Fruit fly (Drosophila melanogaster): ENCODE data around the gene CG32024.

CG32024 gene

dm6 chr3L:8823730-8824374 is 16.5 kb downstream of the CG32024 start:
- peak; percentile 20 for TF ChIP-seq CG5245 (GFP tag; optimal IDR thresholded peaks at IDR 0.05)
- no peak for TF ChIP-seq gsb (GFP tag; IDR thresholded peaks at IDR 0.05)
- peak; percentile 79 for TF ChIP-seq CG10979 (tag; optimal IDR thresholded peaks at IDR 0.05)
- TF ChIP-seq Asciz (GFP tag; optimal IDR thresholded peaks at IDR 0.05), result peak; percentile 8
- peak in 1 of 2 experiments; percentile 37 for TF ChIP-seq Pdp1 (GFP tag; optimal IDR thresholded peaks at IDR 0.05)
- no peak for TF ChIP-seq CG1233 (GFP tag; optimal IDR thresholded peaks at IDR 0.05)
- no peak for TF ChIP-seq ATbp (GFP tag; optimal IDR thresholded peaks at IDR 0.05)
- TF ChIP-seq CG1024 (GFP tag; IDR thresholded peaks at IDR 0.05), result 0 out of 2 replicates have a peak, but pooled peaks have one; percentile 18
- TF ChIP-seq Ada2b (GFP tag; IDR thresholded peaks at IDR 0.05), result peak; percentile 53; the same call in 1 of the 2 replicates
- TF ChIP-seq CG18011 (GFP tag; optimal IDR thresholded peaks at IDR 0.05), result no peak
- peak; percentile 46 for TF ChIP-seq CG13775 (GFP tag; optimal IDR thresholded peaks at IDR 0.05)
- no peak for TF ChIP-seq dm (GFP tag; optimal IDR thresholded peaks at IDR 0.05)
- no peak for TF ChIP-seq C15 (GFP tag; IDR thresholded peaks at IDR 0.05)
- TF ChIP-seq yki (optimal IDR thresholded peaks at IDR 0.05), result no peak
- TF ChIP-seq CG1792 (GFP tag; optimal IDR thresholded peaks at IDR 0.05), result peak; percentile 30
- TF ChIP-seq Hand (GFP tag; optimal IDR thresholded peaks at IDR 0.05), result no peak
- TF ChIP-seq Bdp1 (GFP tag; optimal IDR thresholded peaks at IDR 0.05), result no peak
- TF ChIP-seq bbx (GFP tag; IDR thresholded peaks at IDR 0.05; ENCODE audit: partially characterized antibody), result no peak
- no peak for TF ChIP-seq mld (GFP tag; IDR thresholded peaks at IDR 0.05; ENCODE audit: partially characterized antibody)
- TF ChIP-seq chm (GFP tag; IDR thresholded peaks at IDR 0.05), result no peak
- TF ChIP-seq CG10431 (GFP tag; optimal IDR thresholded peaks at IDR 0.05), result no peak
- no peak for TF ChIP-seq nerfin-1 (tag; optimal IDR thresholded peaks at IDR 0.05)
- no peak for TF ChIP-seq tup (GFP tag; optimal IDR thresholded peaks at IDR 0.05)
- TF ChIP-seq ro (GFP tag; IDR thresholded peaks at IDR 0.05), result peak; percentile 35; the same call in 1 of the 2 replicates
- TF ChIP-seq tx (GFP tag; optimal IDR thresholded peaks at IDR 0.05), result no peak
- TF ChIP-seq bowl (GFP tag; IDR thresholded peaks at IDR 0.05), result no peak
- peak; percentile 75 for TF ChIP-seq sisA (GFP tag; IDR thresholded peaks at IDR 0.05)
- TF ChIP-seq CG8924 (tag; optimal IDR thresholded peaks at IDR 0.05), result peak; percentile 43
- TF ChIP-seq Dll (GFP tag; IDR thresholded peaks at IDR 0.05; ENCODE audit: partially characterized antibody), result no peak
- TF ChIP-seq kni (GFP tag; optimal IDR thresholded peaks at IDR 0.05), result no peak
- TF ChIP-seq sens (GFP tag), result peak; percentile 87
- peak; percentile 75 for TF ChIP-seq dmrt99B (tag; optimal IDR thresholded peaks at IDR 0.05)
- no peak for TF ChIP-seq Dbx (GFP tag; IDR thresholded peaks at IDR 0.05)
- TF ChIP-seq CG13287 (GFP tag; IDR thresholded peaks at IDR 0.05; ENCODE audit: partially characterized antibody), result no peak
- no peak for TF ChIP-seq tll (GFP tag; optimal IDR thresholded peaks at IDR 0.05)
- no peak for TF ChIP-seq repo (GFP tag; optimal IDR thresholded peaks at IDR 0.05)
- peak; percentile 20 for TF ChIP-seq Dip3 (GFP tag; optimal IDR thresholded peaks at IDR 0.05)
- no peak for TF ChIP-seq Med (GFP tag)
- TF ChIP-seq CG9817 (tag; optimal IDR thresholded peaks at IDR 0.05), result no peak
- TF ChIP-seq ara (GFP tag; IDR thresholded peaks at IDR 0.05), result peak; percentile 50
- no peak for TF ChIP-seq CG8290 (GFP tag; optimal IDR thresholded peaks at IDR 0.05)
- peak in 1 of 2 experiments; percentile 46 for TF ChIP-seq CG8290 (tag; optimal IDR thresholded peaks at IDR 0.05)
- TF ChIP-seq ssp (GFP tag; IDR thresholded peaks at IDR 0.05), result peak; percentile 26; the same call in 1 of the 2 replicates
- TF ChIP-seq Taf1 (GFP tag; IDR thresholded peaks at IDR 0.05), result no peak
- TF ChIP-seq Optix (GFP tag; IDR thresholded peaks at IDR 0.05), result no peak
- TF ChIP-seq CG12299 (tag; optimal IDR thresholded peaks at IDR 0.05), result no peak
- TF ChIP-seq insv (GFP tag; optimal IDR thresholded peaks at IDR 0.05), result peak in 1 of 2 experiments; percentile 25
- no peak for TF ChIP-seq Abd-B (GFP tag; optimal IDR thresholded peaks at IDR 0.05)
- peak; percentile 31 for TF ChIP-seq CG4424 (GFP tag; optimal IDR thresholded peaks at IDR 0.05)
- TF ChIP-seq Oaz (GFP tag; IDR thresholded peaks at IDR 0.05), result 0 out of 2 replicates have a peak, but pooled peaks have one; percentile 27

Measured in whole organism, embryonic.